Worm (Caenorhabditis elegans): Measurements from ENCODE around the gene W02B12.11.

Gene W02B12.11

DNA sequence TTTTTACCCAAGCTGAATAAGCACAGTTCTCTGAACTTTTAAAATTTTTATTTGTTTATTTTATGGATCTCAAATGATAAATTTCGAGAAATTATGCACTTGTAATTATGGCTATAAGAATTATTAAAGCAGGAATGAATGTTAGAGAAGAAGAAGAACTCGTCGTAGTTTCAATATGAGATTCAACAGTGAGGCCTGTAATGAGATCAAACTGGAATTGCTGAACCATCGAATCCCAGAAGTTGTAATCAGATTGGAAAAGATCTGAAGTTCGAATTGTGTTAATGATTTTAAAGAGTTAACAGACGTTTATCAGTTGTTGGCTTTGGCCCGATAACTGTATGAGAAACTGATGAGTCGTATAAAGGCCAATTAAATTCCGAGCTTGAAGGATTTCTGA, 17.9 kb upstream of the W02B12.11 start (continued):
- TF ChIP-seq lir-1 (GFP tag; conservative IDR thresholded peaks at IDR 0.05), result no peak
- TF ChIP-seq nhr-27 (tag; optimal IDR thresholded peaks at IDR 0.05), result no peak
- TF ChIP-seq ceh-91 (GFP tag; IDR thresholded peaks at IDR 0.05), result no peak
- TF ChIP-seq F57A8.1 (GFP tag; optimal IDR thresholded peaks at IDR 0.05), result no peak
- TF ChIP-seq ceh-58 (GFP tag; IDR thresholded peaks at IDR 0.05), result no peak
- no peak for TF ChIP-seq ceh-100 (GFP tag; IDR thresholded peaks at IDR 0.05)
- no peak for TF ChIP-seq sdz-38 (tag; optimal IDR thresholded peaks at IDR 0.05)
- TF ChIP-seq efl-1 (GFP tag; optimal IDR thresholded peaks at IDR 0.05), result no peak
- TF ChIP-seq die-1 (tag; optimal IDR thresholded peaks at IDR 0.05), result no peak
- TF ChIP-seq bed-2 (GFP tag; IDR thresholded peaks at IDR 0.05), result no peak
- TF ChIP-seq madf-10 (tag; optimal IDR thresholded peaks at IDR 0.05), result no peak
- no peak for TF ChIP-seq nfyb-1 (GFP tag; IDR thresholded peaks at IDR 0.05)
- no peak for TF ChIP-seq fkh-3 (tag; optimal IDR thresholded peaks at IDR 0.05)
- no peak for TF ChIP-seq ama-1 (optimal IDR thresholded peaks at IDR 0.05)
- TF ChIP-seq ama-1 (GFP tag; optimal IDR thresholded peaks at IDR 0.05), result no peak
- no peak for TF ChIP-seq F22D6.2 (tag; optimal IDR thresholded peaks at IDR 0.05)
- no peak for TF ChIP-seq K12H6.12 (tag; optimal IDR thresholded peaks at IDR 0.05)
- no peak for TF ChIP-seq ceh-79 (tag; optimal IDR thresholded peaks at IDR 0.05)
- no peak for TF ChIP-seq T26A5.8 (tag; optimal IDR thresholded peaks at IDR 0.05)
- no peak for TF ChIP-seq ztf-18 (tag; optimal IDR thresholded peaks at IDR 0.05)
- no peak for TF ChIP-seq atf-7 (tag; optimal IDR thresholded peaks at IDR 0.05)

DNA sequence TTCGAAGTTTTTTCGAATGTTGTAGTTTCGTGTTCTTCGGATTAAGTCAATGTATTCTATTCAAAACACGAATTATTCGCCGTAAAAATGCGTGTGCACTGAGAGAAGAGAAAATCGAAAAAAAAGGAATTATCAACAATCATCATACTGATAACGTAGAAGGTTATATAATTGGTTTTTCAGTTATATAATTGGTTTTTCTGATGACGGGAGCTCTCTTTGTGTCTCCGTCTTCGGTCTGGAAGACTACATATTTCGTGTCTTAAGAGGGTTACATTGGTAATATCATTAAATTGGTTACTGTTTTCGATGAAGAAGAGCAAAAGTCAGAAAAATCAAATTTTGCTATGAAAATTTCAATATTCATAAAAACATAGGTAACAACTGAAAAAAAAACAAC, 13.8 kb upstream of the W02B12.11 start:
- TF ChIP-seq aptf-2 (GFP tag; conservative IDR thresholded peaks at IDR 0.05) (no peak), D2030.7 (GFP tag; IDR thresholded peaks at IDR 0.05) (no peak), hlh-12 (tag; optimal IDR thresholded peaks at IDR 0.05) (no peak), gei-17 (GFP tag; optimal IDR thresholded peaks at IDR 0.05) (no peak), nhr-80 (tag; optimal IDR thresholded peaks at IDR 0.05) (peak; percentile 55)

DNA sequence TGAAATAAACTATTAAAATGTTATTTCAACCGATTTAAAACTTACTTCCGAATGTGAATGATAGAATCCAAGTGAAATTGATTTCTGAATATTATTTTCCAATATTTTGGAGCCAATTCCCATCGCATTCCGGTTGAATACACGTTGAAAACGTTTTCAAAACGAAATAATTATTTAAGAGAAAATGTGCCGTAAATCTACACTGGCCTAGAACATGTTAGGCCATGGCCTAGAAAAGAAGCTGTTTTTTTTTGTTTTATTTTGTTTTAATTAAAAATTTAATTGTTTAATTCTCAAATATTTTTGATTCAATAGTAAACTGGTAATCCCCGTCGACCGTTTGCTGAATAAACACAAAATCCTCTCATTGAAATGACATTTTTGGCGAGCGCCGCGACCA, 9.8 kb upstream of the W02B12.11 start:
- no peak for TF ChIP-seq pbrm-1 (GFP tag; IDR thresholded peaks at IDR 0.05)
- TF ChIP-seq mel-28 (tag; optimal IDR thresholded peaks at IDR 0.05; ENCODE audit: borderline replicate concordance), result no peak
- TF ChIP-seq die-1 (tag; optimal IDR thresholded peaks at IDR 0.05), result no peak
- TF ChIP-seq madf-3 (GFP tag; IDR thresholded peaks at IDR 0.05), result no peak
- TF ChIP-seq bed-1 (GFP tag; IDR thresholded peaks at IDR 0.05), result no peak
- TF ChIP-seq F37B4.10 (GFP tag; IDR thresholded peaks at IDR 0.05), result no peak
- no peak for TF ChIP-seq lsy-27 (tag; optimal IDR thresholded peaks at IDR 0.05; ENCODE audit: borderline replicate concordance, insufficient read depth)
- TF ChIP-seq hsf-1 (GFP tag; IDR thresholded peaks at IDR 0.05), result no peak
- no peak for TF ChIP-seq let-607 (tag; optimal IDR thresholded peaks at IDR 0.05)
- no peak for TF ChIP-seq F49E8.2 (tag; optimal IDR thresholded peaks at IDR 0.05; ENCODE audit: insufficient read depth)
- TF ChIP-seq mes-4 (tag; optimal IDR thresholded peaks at IDR 0.05), result no peak
- no peak for TF ChIP-seq somi-1 (GFP tag; optimal IDR thresholded peaks at IDR 0.05)
- TF ChIP-seq snpc-1.1 (tag; optimal IDR thresholded peaks at IDR 0.05; ENCODE audit: insufficient read depth), result no peak
- no peak for TF ChIP-seq lir-1 (GFP tag; conservative IDR thresholded peaks at IDR 0.05)
- TF ChIP-seq akir-1 (GFP tag; optimal IDR thresholded peaks at IDR 0.05), result no peak
- no peak for TF ChIP-seq ceh-100 (GFP tag; IDR thresholded peaks at IDR 0.05)
- no peak for TF ChIP-seq chd-7 (tag; optimal IDR thresholded peaks at IDR 0.05)
- TF ChIP-seq gei-17 (GFP tag; optimal IDR thresholded peaks at IDR 0.05), result no peak
- TF ChIP-seq nfya-2 (GFP tag; IDR thresholded peaks at IDR 0.05), result no peak
- no peak for TF ChIP-seq ceh-40 (GFP tag; IDR thresholded peaks at IDR 0.05)
